Worm (Caenorhabditis elegans) whole organism, L2 larva: Measurements from ENCODE around the gene ccpp-6.

Experiments
- C34F6.9 ChIP-seq: fragments of 150-350 bp; optimal IDR thresholded peaks from 2 replicates; lab custom pipeline; 2014; ENCODE audit warnings: missing biosample characterization, missing genetic modification characterization
- F13H6.1 ChIP-seq: sonication (generic microtip); optimal IDR thresholded peaks from 2 replicates; lab custom pipeline; 2016; ENCODE audit warnings: missing genetic modification characterization, missing compliant biosample characterization
- R02D3.7 ChIP-seq: fragments of 150-350 bp; optimal IDR thresholded peaks from 2 replicates; lab custom pipeline; 2014; ENCODE audit warnings: missing biosample characterization, missing genetic modification characterization
- Y55F3AM.14 ChIP-seq: fragments of 200-800 bp; sonication (Bioruptor generic); optimal IDR thresholded peaks from 2 replicates; lab custom pipeline; 2018; ENCODE audit warnings: mild to moderate bottlenecking, missing genetic modification characterization, missing compliant biosample characterization
- ZK546.5 ChIP-seq: sonication (generic microtip); optimal IDR thresholded peaks from 2 replicates; lab custom pipeline; 2017; ENCODE audit warnings: missing biosample characterization, missing genetic modification characterization
- aly-2 ChIP-seq: fragments of 150-350 bp; optimal IDR thresholded peaks from 2 replicates; lab custom pipeline; 2014; ENCODE audit warnings: missing biosample characterization, missing genetic modification characterization
- blmp-1 ChIP-seq: sonication (generic microtip); optimal IDR thresholded peaks from 2 replicates; lab custom pipeline; 2017; ENCODE audit warnings: missing genetic modification characterization, mild to moderate bottlenecking, missing compliant biosample characterization, antibody characterized with exemption, moderate library complexity; ENCODE audit not compliant: insufficient read depth
- ceh-16 ChIP-seq: fragments of 150-350 bp; optimal IDR thresholded peaks from 2 replicates; lab custom pipeline; 2014; ENCODE audit warnings: missing biosample characterization, missing genetic modification characterization
- ceh-82 ChIP-seq: fragments of 150-350 bp; optimal IDR thresholded peaks from 2 replicates; lab custom pipeline; 2014; ENCODE audit warnings: missing biosample characterization, missing genetic modification characterization
- crh-2 ChIP-seq: sonication (generic microtip); optimal IDR thresholded peaks from 2 replicates; lab custom pipeline; 2017; ENCODE audit warnings: missing biosample characterization, missing genetic modification characterization
- dmd-4 ChIP-seq: sonication (generic microtip); optimal IDR thresholded peaks from 2 replicates; lab custom pipeline; 2017; ENCODE audit warnings: missing biosample characterization, missing genetic modification characterization
- elt-1 ChIP-seq: fragments of 150-350 bp; optimal IDR thresholded peaks from 2 replicates; lab custom pipeline; 2014; ENCODE audit warnings: missing biosample characterization, missing genetic modification characterization
- fos-1 ChIP-seq: fragments of 150-350 bp; optimal IDR thresholded peaks from 2 replicates; lab custom pipeline; 2014; ENCODE audit warnings: missing biosample characterization, missing genetic modification characterization
- lin-11 ChIP-seq: fragments of 150-350 bp; sonication (generic microtip); optimal IDR thresholded peaks from 2 replicates; lab custom pipeline; 2014; ENCODE audit warnings: missing biosample characterization, missing genetic modification characterization, inconsistent platforms, mixed read lengths
- lin-13 ChIP-seq: fragments of 150-350 bp; optimal IDR thresholded peaks from 2 replicates; lab custom pipeline; 2014; ENCODE audit warnings: missing biosample characterization, missing genetic modification reagents, missing genetic modification characterization
- lin-39 ChIP-seq: fragments of 150-350 bp; optimal IDR thresholded peaks from 2 replicates; lab custom pipeline; 2014; ENCODE audit warnings: missing biosample characterization, missing genetic modification reagents, missing genetic modification characterization
- lsy-2 ChIP-seq, 2 experiments: fragments of 150-350 bp in 1 of 2; sonication (generic microtip) in 1 of 2; optimal IDR thresholded peaks; 2 replicates each; lab custom pipeline; 2014 to 2017; ENCODE audit warnings: missing biosample characterization in 2 of 2, missing genetic modification characterization in 2 of 2
- mab-5 ChIP-seq: fragments of 150-350 bp; optimal IDR thresholded peaks from 2 replicates; lab custom pipeline; 2014; ENCODE audit warnings: missing biosample characterization, missing genetic modification characterization
- mbf-1 ChIP-seq: sonication (generic microtip); optimal IDR thresholded peaks from 2 replicates; lab custom pipeline; 2017; ENCODE audit warnings: missing biosample characterization, missing genetic modification characterization
- mdl-1 ChIP-seq, 2 experiments: fragments of 150-350 bp in 1 of 2; sonication (generic microtip) in 1 of 2; optimal IDR thresholded peaks; 2 replicates each; lab custom pipeline; 2017; ENCODE audit warnings: missing biosample characterization in 2 of 2, missing genetic modification characterization in 2 of 2
- nhr-11 ChIP-seq: fragments of 150-350 bp; optimal IDR thresholded peaks from 2 replicates; lab custom pipeline; 2014; ENCODE audit warnings: missing biosample characterization, missing genetic modification characterization
- nhr-129 ChIP-seq: fragments of 150-350 bp; optimal IDR thresholded peaks from 2 replicates; lab custom pipeline; 2014; ENCODE audit warnings: missing biosample characterization, missing genetic modification characterization
- nhr-21 ChIP-seq: fragments of 150-350 bp; optimal IDR thresholded peaks from 2 replicates; lab custom pipeline; 2014; ENCODE audit warnings: missing biosample characterization, missing genetic modification characterization
- nhr-237 ChIP-seq: fragments of 150-350 bp; optimal IDR thresholded peaks from 2 replicates; lab custom pipeline; 2014; ENCODE audit warnings: missing biosample characterization, missing genetic modification characterization
- nhr-25 ChIP-seq: fragments of 150-350 bp; sonication (generic microtip); optimal IDR thresholded peaks from 3 replicates; lab custom pipeline; 2014; ENCODE audit warnings: missing biosample characterization, missing genetic modification characterization
- nhr-6 ChIP-seq: fragments of 150-350 bp; optimal IDR thresholded peaks from 2 replicates; lab custom pipeline; 2014; ENCODE audit warnings: missing biosample characterization, missing genetic modification characterization
- nhr-77 ChIP-seq: fragments of 150-350 bp; optimal IDR thresholded peaks from 2 replicates; lab custom pipeline; 2014; ENCODE audit warnings: missing biosample characterization, missing genetic modification characterization
- peb-1 ChIP-seq: fragments of 150-350 bp; optimal IDR thresholded peaks from 2 replicates; lab custom pipeline; 2014; ENCODE audit warnings: missing biosample characterization, missing genetic modification characterization
- sem-4 ChIP-seq: fragments of 150-350 bp; optimal IDR thresholded peaks from 2 replicates; lab custom pipeline; 2014; ENCODE audit warnings: missing biosample characterization, missing genetic modification reagents, missing genetic modification characterization
- skn-1 ChIP-seq: sonication (generic microtip); optimal IDR thresholded peaks from 2 replicates; lab custom pipeline; 2017; ENCODE audit warnings: missing biosample characterization, missing genetic modification characterization
- sma-3 ChIP-seq: sonication (generic microtip); optimal IDR thresholded peaks from 2 replicates; lab custom pipeline; 2016; ENCODE audit warnings: missing genetic modification reagents, missing genetic modification characterization, missing compliant biosample characterization
- sma-9 ChIP-seq, 2 experiments: fragments of 150-350 bp in 1 of 2; sonication (generic microtip) in 1 of 2; optimal IDR thresholded peaks; 2 replicates each; lab custom pipeline; 2014 to 2016; ENCODE audit warnings: missing genetic modification characterization in 2 of 2, mild to moderate bottlenecking in 1 of 2, missing biosample characterization in 1 of 2, missing compliant biosample characterization in 1 of 2, missing genetic modification reagents in 1 of 2, moderate library complexity in 1 of 2
- snpc-4 ChIP-seq: fragments of 150-350 bp; optimal IDR thresholded peaks from 2 replicates; lab custom pipeline; 2014; ENCODE audit warnings: missing biosample characterization, missing genetic modification characterization
- unc-39 ChIP-seq: fragments of 150-350 bp; optimal IDR thresholded peaks from 2 replicates; lab custom pipeline; 2014; ENCODE audit warnings: missing biosample characterization, missing genetic modification characterization
- unc-55 ChIP-seq: fragments of 150-350 bp; sonication (generic microtip); optimal IDR thresholded peaks from 3 replicates; lab custom pipeline; 2014; ENCODE audit warnings: missing biosample characterization, missing genetic modification reagents, missing genetic modification characterization
- unc-62 ChIP-seq: fragments of 150-350 bp; optimal IDR thresholded peaks from 2 replicates; lab custom pipeline; 2014; ENCODE audit warnings: missing biosample characterization, missing genetic modification reagents, missing genetic modification characterization
- ztf-1 ChIP-seq: fragments of 200-800 bp; sonication (Bioruptor generic); conservative IDR thresholded peaks from 2 replicates; pipeline ENCODE4 v1.3.6; 2022; ENCODE audit warnings: missing genetic modification characterization, missing compliant biosample characterization
- ztf-11 ChIP-seq: sonication (generic microtip); optimal IDR thresholded peaks from 2 replicates; lab custom pipeline; 2017; ENCODE audit warnings: missing biosample characterization, missing genetic modification characterization
- ztf-4 ChIP-seq: fragments of 150-350 bp; optimal IDR thresholded peaks from 2 replicates; lab custom pipeline; 2014; ENCODE audit warnings: missing biosample characterization, missing genetic modification characterization

ccpp-6 gene

ce11 chrII:5387217-5387616 lies at the start of gene ccpp-6:
Gene ccpp-6 (minus strand): TSS chrII:5387317.
- no peak for TF ChIP-seq mbf-1 (tag; lab: Kevin White, UChicago)
- TF ChIP-seq Y55F3AM.14 (GFP tag; lab: Kevin White, UChicago), result no peak
- TF ChIP-seq lsy-2 (tag; optimal IDR thresholded peaks at IDR 0.05; lab: Kevin White, UChicago), result no peak
- TF ChIP-seq F13H6.1, result no peak
- TF ChIP-seq ZK546.5, result no peak
- TF ChIP-seq crh-2, result no peak
- TF ChIP-seq nhr-237, result no peak
- no peak for TF ChIP-seq unc-62 (GFP tag; lab: Kevin White, UChicago)
- no peak for TF ChIP-seq ztf-1 (GFP tag; lab: Robert Waterston, UW)
- no peak for TF ChIP-seq elt-1 (tag; lab: Kevin White, UChicago)
- no peak for TF ChIP-seq peb-1 (tag; lab: Kevin White, UChicago)
- no peak for TF ChIP-seq lin-11 (tag; lab: Kevin White, UChicago)
- no peak for TF ChIP-seq R02D3.7
- no peak for TF ChIP-seq ztf-4 (tag; lab: Kevin White, UChicago)
- no peak for TF ChIP-seq sem-4 (tag; lab: Kevin White, UChicago)
- no peak for TF ChIP-seq skn-1
- no peak for TF ChIP-seq snpc-4 (tag; lab: Kevin White, UChicago)

DNA sequence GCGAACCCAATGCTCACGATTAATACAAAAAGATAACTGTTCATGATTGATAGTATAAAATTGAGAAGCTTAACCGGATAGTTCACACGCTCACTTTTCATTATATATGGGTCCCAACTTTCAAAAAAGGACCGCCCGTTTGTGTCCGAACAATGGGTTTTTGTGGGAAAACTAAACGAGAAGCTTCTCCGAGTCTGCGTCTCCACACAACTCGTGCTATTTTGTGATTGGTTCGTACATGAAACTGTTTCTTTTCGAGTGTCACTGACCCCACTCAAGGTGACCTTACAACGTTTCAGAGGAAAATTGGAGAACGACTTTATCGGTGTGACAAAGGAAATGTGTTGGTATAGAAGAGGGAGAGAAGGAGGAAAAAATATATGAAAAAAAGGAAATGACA lies 49.7 kb upstream of the ccpp-6 start, which contains the start of gene dct-5:
Gene dct-5, minus strand, starts transcription at position 101 of the 400 bp plus-strand sequence.
- TF ChIP-seq mab-5 (tag; lab: Kevin White, UChicago), result no peak
- no peak for TF ChIP-seq mdl-1 (tag; optimal IDR thresholded peaks at IDR 0.05; lab: Kevin White, UChicago)
- no peak for TF ChIP-seq dmd-4 (tag; lab: Kevin White, UChicago)
- TF ChIP-seq aly-2, result no peak
- TF ChIP-seq, all 48 proteins: peak for 0

DNA sequence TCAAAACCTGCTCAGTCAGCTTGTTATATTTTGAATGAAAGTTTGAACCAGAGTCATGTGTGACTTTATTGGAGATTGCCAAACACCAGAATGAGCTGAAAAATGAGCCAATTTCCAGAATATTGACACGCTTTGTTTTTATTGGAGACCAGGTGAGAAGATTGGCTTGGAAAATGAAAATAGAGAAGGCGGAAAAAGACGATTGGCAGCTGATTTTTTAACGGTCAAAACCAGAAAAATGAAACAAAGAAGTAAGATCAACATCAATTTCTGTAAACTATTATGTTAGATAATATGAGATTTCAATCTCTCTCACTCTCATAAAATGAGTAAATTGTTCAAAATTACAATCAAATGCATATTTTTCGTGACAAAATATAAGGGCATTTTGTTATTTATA lies 46.0 kb upstream of the ccpp-6 start, which contains the start of gene srx-114:
Gene srx-114, minus strand, starts transcription at position 101 of the 400 bp plus-strand sequence.
- TF ChIP-seq ceh-82 (tag; lab: Kevin White, UChicago) (no peak), lin-11 (tag; lab: Kevin White, UChicago) (no peak), peb-1 (tag; lab: Kevin White, UChicago) (no peak), sma-9 (GFP tag; optimal IDR thresholded peaks at IDR 0.05; lab: Kevin White, UChicago) (no peak), sma-9 (tag; optimal IDR thresholded peaks at IDR 0.05; lab: Kevin White, UChicago) (no peak), dmd-4 (tag; lab: Kevin White, UChicago) (no peak)

DNA sequence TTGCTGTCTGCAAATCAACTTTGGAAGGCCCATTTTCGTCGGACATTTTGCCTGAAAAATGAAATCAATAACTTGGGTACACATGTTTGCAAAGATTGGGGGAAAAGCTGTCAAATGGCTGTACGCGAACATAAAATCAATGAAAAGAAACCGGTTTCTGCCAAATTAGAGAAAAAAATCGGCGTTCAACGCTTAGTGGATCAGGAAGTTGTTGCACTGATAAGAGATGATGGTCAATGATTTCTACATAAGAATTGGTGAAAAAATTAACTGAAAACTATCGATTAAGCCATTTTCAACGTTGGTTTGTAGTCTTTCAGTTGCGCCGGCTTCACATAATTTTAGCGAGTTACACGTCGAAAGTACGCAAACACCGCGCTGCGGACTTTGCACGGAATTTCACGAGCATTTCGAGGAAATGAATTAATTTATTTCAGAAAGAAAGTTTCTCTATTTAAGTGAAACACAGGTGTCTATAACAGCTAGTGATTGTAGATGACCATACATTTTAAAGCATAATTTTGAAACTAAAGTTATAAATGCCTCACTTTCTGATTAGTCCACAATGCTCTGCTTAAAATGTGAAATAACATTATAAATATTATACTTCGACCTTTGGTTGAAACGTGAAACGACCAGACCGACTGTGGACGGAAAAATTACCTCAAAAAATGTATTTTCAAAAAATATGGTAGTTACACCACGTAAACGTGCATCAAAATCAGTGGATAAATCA lies 42.6 kb upstream of the ccpp-6 start, which contains the start of the genes F07F6.4 and F07F6.2:
Gene F07F6.4, minus strand, starts transcription at position 51 of the 736 bp plus-strand sequence.
Gene F07F6.2, plus strand, starts transcription at position 686 of the 736 bp plus-strand sequence.
- TF ChIP-seq nhr-129 (tag; lab: Kevin White, UChicago) (peak; percentile 8), nhr-25 (no peak), sma-3 (GFP tag; lab: Kevin White, UChicago) (no peak), Y55F3AM.14 (GFP tag; lab: Kevin White, UChicago) (no peak), mdl-1 (tag; optimal IDR thresholded peaks at IDR 0.05; lab: Kevin White, UChicago) (no peak), elt-1 (tag; lab: Kevin White, UChicago) (no peak), lin-39 (tag; lab: Kevin White, UChicago) (no peak), lin-13 (GFP tag; lab: Kevin White, UChicago) (peak; percentile 5), C34F6.9 (peak; percentile 59), mab-5 (tag; lab: Kevin White, UChicago) (no peak), lsy-2 (tag; optimal IDR thresholded peaks at IDR 0.05; lab: Kevin White, UChicago) (peak in 1 of 2 experiments; percentile 58), nhr-21 (tag; lab: Kevin White, UChicago) (no peak), unc-55 (GFP tag; lab: Kevin White, UChicago) (no peak), crh-2 (peak; percentile 88), unc-39 (tag; lab: Kevin White, UChicago) (no peak), nhr-237 (no peak), snpc-4 (tag; lab: Kevin White, UChicago) (no peak), F13H6.1 (no peak)
- TF ChIP-seq, all 48 proteins: peak for 5

- TF ChIP-seq nhr-6 (tag; lab: Kevin White, UChicago) (no peak), R02D3.7 (no peak), nhr-77 (tag; lab: Kevin White, UChicago) (no peak), nhr-11 (tag; lab: Kevin White, UChicago) (no peak), sem-4 (tag; lab: Kevin White, UChicago) (no peak), ceh-16 (tag; lab: Kevin White, UChicago) (no peak), ztf-11 (tag; lab: Kevin White, UChicago) (no peak), sma-9 (GFP tag; optimal IDR thresholded peaks at IDR 0.05; lab: Kevin White, UChicago) (no peak), sma-9 (tag; optimal IDR thresholded peaks at IDR 0.05; lab: Kevin White, UChicago) (no peak), ceh-82 (tag; lab: Kevin White, UChicago) (no peak), ztf-1 (GFP tag; lab: Robert Waterston, UW) (no peak), fos-1 (tag; lab: Kevin White, UChicago) (no peak), F13H6.1 (no peak), unc-62 (GFP tag; lab: Kevin White, UChicago) (no peak), blmp-1 (no peak), sma-3 (GFP tag; lab: Kevin White, UChicago) (no peak), aly-2 (no peak)
Observed at ce11 chrII:5426470-5426869, 39.4 kb upstream of the ccpp-6 start.
